Fruit fly (Drosophila melanogaster) whole organism, embryonic: ENCODE results near the gene PRL-1.

Experiments used
- B-H1 ChIP-seq: fragments of 200-800 bp; sonication (Bioruptor generic); IDR thresholded peaks from 3 replicates; pipeline ENCODE4 v1.3.6; 2022; ENCODE audit warnings: missing biosample characterization, missing genetic modification characterization
- Bgb ChIP-seq: fragments of 200-800 bp; sonication (Bioruptor generic); IDR thresholded peaks from 2 replicates; pipeline ENCODE4 v1.3.6; 2022; ENCODE audit warnings: missing biosample characterization, missing genetic modification characterization; ENCODE audit not compliant: partially characterized antibody
- CG10274 ChIP-seq: fragments of 200-800 bp; sonication (Bioruptor generic); optimal IDR thresholded peaks from 3 replicates; lab custom pipeline; 2017; ENCODE audit warnings: missing biosample characterization, mild to moderate bottlenecking, missing genetic modification characterization
- CG10565 ChIP-seq: fragments of 200-800 bp; sonication (Bioruptor generic); optimal IDR thresholded peaks from 3 replicates; lab custom pipeline; 2016; ENCODE audit warnings: missing biosample characterization, mild to moderate bottlenecking, missing genetic modification characterization
- CG12659 ChIP-seq: fragments of 200-800 bp; sonication (Bioruptor generic); optimal IDR thresholded peaks from 3 replicates; lab custom pipeline; 2017; ENCODE audit warnings: mild to moderate bottlenecking, missing biosample characterization, missing genetic modification reagents, missing genetic modification characterization
- CG13296 ChIP-seq: fragments of 200-800 bp; sonication (Bioruptor generic); optimal IDR thresholded peaks from 3 replicates; lab custom pipeline; 2018; ENCODE audit warnings: missing biosample characterization, mild to moderate bottlenecking, missing genetic modification characterization
- CG14050 ChIP-seq: fragments of 200-800 bp; sonication (Bioruptor generic); IDR thresholded peaks from 3 replicates; pipeline ENCODE4 v1.3.6; 2022; ENCODE audit warnings: missing biosample characterization, missing genetic modification characterization
- CG15479 ChIP-seq: fragments of 200-800 bp; sonication (Bioruptor generic); optimal IDR thresholded peaks from 3 replicates; lab custom pipeline; 2019; ENCODE audit warnings: missing biosample characterization, mild to moderate bottlenecking, missing genetic modification characterization, moderate library complexity
- CG18476 ChIP-seq: fragments of 200-800 bp; sonication (Bioruptor generic); optimal IDR thresholded peaks from 2 replicates; lab custom pipeline; 2016; ENCODE audit warnings: missing biosample characterization, mild to moderate bottlenecking, missing genetic modification characterization
- CG3163 ChIP-seq: fragments of 200-800 bp; sonication (Bioruptor generic); optimal IDR thresholded peaks from 3 replicates; lab custom pipeline; 2016; ENCODE audit warnings: missing biosample characterization, missing genetic modification characterization
- CG4854 ChIP-seq: fragments of 200-800 bp; sonication (Bioruptor generic); optimal IDR thresholded peaks from 2 replicates; lab custom pipeline; 2016; ENCODE audit warnings: missing biosample characterization, missing genetic modification characterization, inconsistent platforms
- CG7556 ChIP-seq: fragments of 200-800 bp; sonication (Bioruptor generic); optimal IDR thresholded peaks from 2 replicates; lab custom pipeline; 2017; ENCODE audit warnings: missing biosample characterization, mild to moderate bottlenecking, missing genetic modification characterization
- CG8478 ChIP-seq: fragments of >200 bp; optimal IDR thresholded peaks from 2 replicates; lab custom pipeline; 2018
- CG9727 ChIP-seq: fragments of 200-800 bp; sonication (Bioruptor generic); optimal IDR thresholded peaks from 3 replicates; lab custom pipeline; 2017; ENCODE audit warnings: missing biosample characterization, mild to moderate bottlenecking, missing genetic modification characterization
- CTCF ChIP-seq: fragments of 200-800 bp; sonication (Bioruptor generic); optimal IDR thresholded peaks from 2 replicates; lab custom pipeline; 2017; ENCODE audit warnings: missing biosample characterization, mild to moderate bottlenecking, missing genetic modification characterization, moderate library complexity
- D19B ChIP-seq: fragments of 200-800 bp; sonication (Bioruptor generic); optimal IDR thresholded peaks from 2 replicates; lab custom pipeline; 2017; ENCODE audit warnings: missing biosample characterization, mild to moderate bottlenecking, missing genetic modification characterization
- Dp ChIP-seq: fragments of 200-800 bp; sonication (Bioruptor generic); optimal IDR thresholded peaks from 2 replicates; lab custom pipeline; 2018; ENCODE audit warnings: missing biosample characterization, mild to moderate bottlenecking, missing genetic modification characterization, moderate library complexity
- Elba2 ChIP-seq: fragments of 200-800 bp; sonication (Bioruptor generic); optimal IDR thresholded peaks from 3 replicates; lab custom pipeline; 2016; ENCODE audit warnings: missing biosample characterization, missing genetic modification characterization
- Ets97D ChIP-seq: fragments of 200-800 bp; sonication (Bioruptor generic); optimal IDR thresholded peaks from 3 replicates; lab custom pipeline; 2016; ENCODE audit warnings: missing biosample characterization, missing genetic modification characterization
- Hey ChIP-seq: fragments of 200-800 bp; sonication (Bioruptor generic); optimal IDR thresholded peaks from 3 replicates; lab custom pipeline; 2018; ENCODE audit warnings: missing biosample characterization, mild to moderate bottlenecking, missing genetic modification characterization
- Hmr ChIP-seq: fragments of 200-800 bp; sonication (Bioruptor generic); optimal IDR thresholded peaks from 3 replicates; lab custom pipeline; 2017; ENCODE audit warnings: mild to moderate bottlenecking, missing biosample characterization, missing genetic modification reagents, missing genetic modification characterization
- Kr ChIP-seq: fragments of 200-800 bp; sonication (Bioruptor generic); optimal IDR thresholded peaks from 2 replicates; lab custom pipeline; 2017; ENCODE audit warnings: missing biosample characterization, mild to moderate bottlenecking, missing genetic modification characterization
- MBD-R2 ChIP-seq: fragments of 200-800 bp; sonication (Bioruptor generic); IDR thresholded peaks from 2 replicates; pipeline ENCODE4 v1.3.6; 2022; ENCODE audit warnings: missing biosample characterization, missing genetic modification characterization
- Mad ChIP-seq: fragments of 200-800 bp; sonication (Bioruptor generic); optimal IDR thresholded peaks from 2 replicates; lab custom pipeline; 2016; ENCODE audit warnings: missing biosample characterization, missing genetic modification characterization
- Oli ChIP-seq: fragments of 200-800 bp; sonication (Bioruptor generic); optimal IDR thresholded peaks from 2 replicates; lab custom pipeline; 2018; ENCODE audit warnings: missing biosample characterization, mild to moderate bottlenecking, missing genetic modification characterization, moderate library complexity
- Opbp ChIP-seq: fragments of 200-800 bp; sonication (Bioruptor generic); IDR thresholded peaks from 3 replicates; pipeline ENCODE4 v1.3.6; 2022; ENCODE audit warnings: missing biosample characterization, missing genetic modification characterization; ENCODE audit not compliant: partially characterized antibody
- Sox102F ChIP-seq: fragments of 200-800 bp; sonication (Bioruptor generic); optimal IDR thresholded peaks from 2 replicates; lab custom pipeline; 2018; ENCODE audit warnings: missing biosample characterization, mild to moderate bottlenecking, missing genetic modification characterization, moderate library complexity
- Spps ChIP-seq: fragments of 200-800 bp; sonication (Bioruptor generic); optimal IDR thresholded peaks from 2 replicates; lab custom pipeline; 2018; ENCODE audit warnings: missing biosample characterization, mild to moderate bottlenecking, missing genetic modification characterization
- Tbp ChIP-seq: fragments of >200 bp; optimal IDR thresholded peaks from 2 replicates; lab custom pipeline; 2018; ENCODE audit warnings: missing biosample characterization, missing genetic modification characterization
- Usf ChIP-seq: fragments of 200-800 bp; sonication (Bioruptor generic); optimal IDR thresholded peaks from 2 replicates; lab custom pipeline; 2017; ENCODE audit warnings: missing genotype, missing biosample characterization, missing genetic modification characterization
- Xrp1 ChIP-seq: fragments of 200-800 bp; sonication (Bioruptor generic); IDR thresholded peaks from 2 replicates; pipeline ENCODE4 v1.3.6; 2022; ENCODE audit warnings: missing biosample characterization, missing genetic modification characterization
- abd-A ChIP-seq: fragments of 200-800 bp; sonication (Bioruptor generic); optimal IDR thresholded peaks from 3 replicates; lab custom pipeline; 2019; ENCODE audit warnings: missing biosample characterization, mild to moderate bottlenecking, missing genetic modification characterization, moderate library complexity
- ac ChIP-seq: fragments of 200-800 bp; sonication (Bioruptor generic); optimal IDR thresholded peaks from 3 replicates; lab custom pipeline; 2017; ENCODE audit warnings: missing biosample characterization, mild to moderate bottlenecking, missing genetic modification characterization
- chm ChIP-seq: fragments of 200-800 bp; sonication (Bioruptor generic); IDR thresholded peaks from 2 replicates; pipeline ENCODE4 v1.3.6; 2022; ENCODE audit warnings: missing biosample characterization, missing genetic modification characterization
- corto ChIP-seq: fragments of 200-800 bp; sonication (Bioruptor generic); optimal IDR thresholded peaks from 2 replicates; lab custom pipeline; 2016; ENCODE audit warnings: missing biosample characterization, mild to moderate bottlenecking, missing genetic modification characterization, moderate library complexity
- fd3F ChIP-seq: fragments of 200-800 bp; sonication (Bioruptor generic); optimal IDR thresholded peaks from 2 replicates; lab custom pipeline; 2018; ENCODE audit warnings: missing biosample characterization, mild to moderate bottlenecking, missing genetic modification characterization, moderate library complexity
- gcm ChIP-seq: fragments of 200-800 bp; sonication (Bioruptor generic); optimal IDR thresholded peaks from 2 replicates; lab custom pipeline; 2019; ENCODE audit warnings: missing biosample characterization, mild to moderate bottlenecking, missing genetic modification characterization, moderate library complexity
- hbn ChIP-seq: fragments of 200-800 bp; sonication (Bioruptor generic); IDR thresholded peaks from 2 replicates; pipeline ENCODE4 v1.3.6; 2022; ENCODE audit warnings: missing biosample characterization, missing genetic modification characterization; ENCODE audit not compliant: partially characterized antibody
- insv ChIP-seq, 2 experiments: fragments of 200-800 bp; sonication (Bioruptor generic); optimal IDR thresholded peaks; 3 replicates each; lab custom pipeline; 2016 to 2018; ENCODE audit warnings: missing biosample characterization in 2 of 2, missing genetic modification characterization in 2 of 2
- jing ChIP-seq: fragments of 200-800 bp; sonication (Bioruptor generic); optimal IDR thresholded peaks from 2 replicates; lab custom pipeline; 2018; ENCODE audit warnings: missing biosample characterization, mild to moderate bottlenecking, missing genetic modification characterization
- jumu ChIP-seq: fragments of 200-800 bp; sonication (Bioruptor generic); optimal IDR thresholded peaks from 3 replicates; lab custom pipeline; 2016; ENCODE audit warnings: missing biosample characterization, missing genetic modification characterization
- lab ChIP-seq: fragments of 200-800 bp; sonication (Bioruptor generic); optimal IDR thresholded peaks from 3 replicates; lab custom pipeline; 2017; ENCODE audit warnings: missing biosample characterization, missing genetic modification characterization, mild to moderate bottlenecking, moderate library complexity, missing genetic modification reagents
- lilli ChIP-seq: fragments of 200-800 bp; sonication (Bioruptor generic); optimal IDR thresholded peaks from 3 replicates; lab custom pipeline; 2016; ENCODE audit warnings: missing biosample characterization, missing genetic modification characterization
- oc ChIP-seq: fragments of 200-800 bp; sonication (Bioruptor generic); optimal IDR thresholded peaks from 2 replicates; lab custom pipeline; 2018; ENCODE audit warnings: missing biosample characterization, mild to moderate bottlenecking, missing genetic modification characterization, moderate library complexity
- phol ChIP-seq: fragments of 200-800 bp; sonication (Bioruptor generic); optimal IDR thresholded peaks from 3 replicates; lab custom pipeline; 2018; ENCODE audit warnings: missing biosample characterization, mild to moderate bottlenecking, missing genetic modification characterization, moderate library complexity
- pum ChIP-seq: fragments of 200-800 bp; sonication (Bioruptor generic); optimal IDR thresholded peaks from 2 replicates; lab custom pipeline; 2016; ENCODE audit warnings: missing biosample characterization, missing genetic modification characterization
- pzg ChIP-seq: fragments of 200-800 bp; sonication (Bioruptor generic); optimal IDR thresholded peaks from 3 replicates; lab custom pipeline; 2018; ENCODE audit warnings: missing biosample characterization, mild to moderate bottlenecking, missing genetic modification characterization, moderate library complexity
- ranshi ChIP-seq: fragments of 200-800 bp; sonication (Bioruptor generic); IDR thresholded peaks from 2 replicates; pipeline ENCODE4 v1.3.6; 2022; ENCODE audit warnings: missing biosample characterization, missing genetic modification characterization
- ro ChIP-seq: fragments of 200-800 bp; sonication (Bioruptor generic); IDR thresholded peaks from 2 replicates; pipeline ENCODE4 v1.3.6; 2022; ENCODE audit warnings: missing biosample characterization, missing genetic modification characterization
- sens ChIP-seq: fragments of 200-800 bp; sonication (Bioruptor generic); peaks from one replicate; lab custom pipeline; 2016; ENCODE audit warnings: missing biosample characterization, missing genetic modification characterization
- zen ChIP-seq: fragments of 200-800 bp; sonication (Bioruptor generic); optimal IDR thresholded peaks from 3 replicates; lab custom pipeline; 2018; ENCODE audit warnings: missing biosample characterization, mild to moderate bottlenecking, missing genetic modification characterization, moderate library complexity
- zfh2 ChIP-seq: fragments of 200-800 bp; sonication (Bioruptor generic); optimal IDR thresholded peaks from 2 replicates; lab custom pipeline; 2016; ENCODE audit warnings: missing biosample characterization, missing genetic modification characterization

PRL-1 gene

DNA sequence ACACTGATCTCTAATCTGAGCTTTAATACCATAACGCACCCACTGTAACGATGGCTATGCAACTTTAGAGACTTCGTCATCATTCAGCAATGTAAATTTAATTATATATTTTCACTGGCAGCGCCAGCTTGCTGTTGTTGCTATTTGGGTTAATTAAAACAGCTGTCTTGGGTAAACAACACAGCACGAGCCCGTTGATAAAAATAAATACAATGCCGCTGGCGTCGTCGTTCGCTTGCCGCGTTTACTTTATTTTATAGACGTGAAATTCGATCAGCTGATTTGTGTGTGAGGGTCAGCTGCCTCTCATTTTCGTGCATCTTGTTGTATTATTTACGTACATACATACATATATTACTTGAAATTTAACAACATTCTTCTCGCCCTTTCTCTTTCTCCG lies 15.3 kb upstream of the PRL-1 start (continued):
- no peak for TF ChIP-seq Usf (GFP tag; lab: Kevin White, UChicago)
- peak; percentile 71 for TF ChIP-seq Hmr (GFP tag; lab: Kevin White, UChicago)
- no peak; the same call in 2 of the 3 replicates for TF ChIP-seq B-H1
- no peak for TF ChIP-seq pum (GFP tag; lab: Kevin White, UChicago)
- no peak for TF ChIP-seq MBD-R2
- no peak for TF ChIP-seq Ets97D
- TF ChIP-seq corto = no peak
- no peak for TF ChIP-seq CG18476 (GFP tag; lab: Kevin White, UChicago)
- TF ChIP-seq ranshi (GFP tag; lab: Robert Waterston, UW) = no peak; the same call in 1 of the 2 replicates
- no peak for TF ChIP-seq Bgb (GFP tag; lab: Robert Waterston, UW)
- TF ChIP-seq CG13296 (GFP tag; lab: Kevin White, UChicago) = peak; percentile 71
- no peak for TF ChIP-seq D19B (GFP tag; lab: Kevin White, UChicago)
- no peak for TF ChIP-seq CG3163 (GFP tag; lab: Kevin White, UChicago)
- no peak for TF ChIP-seq CTCF (GFP tag; lab: Kevin White, UChicago)
- TF ChIP-seq CG10565 (GFP tag; lab: Kevin White, UChicago) = no peak
- TF ChIP-seq jing (GFP tag; lab: Kevin White, UChicago) = no peak
- TF ChIP-seq Mad (GFP tag; lab: Kevin White, UChicago) = no peak
- TF ChIP-seq ac = peak; percentile 19
- peak in 1 of 2 experiments; percentile 10 for TF ChIP-seq insv (GFP tag; optimal IDR thresholded peaks at IDR 0.05; lab: Kevin White, UChicago)
- TF ChIP-seq zen (tag; lab: Kevin White, UChicago) = no peak
- TF ChIP-seq hbn (GFP tag; lab: Robert Waterston, UW) = no peak
- no peak for TF ChIP-seq gcm
- no peak for TF ChIP-seq oc (tag; lab: Kevin White, UChicago)
- TF ChIP-seq Dp (GFP tag; lab: Kevin White, UChicago) = no peak
- TF ChIP-seq Opbp (GFP tag; lab: Robert Waterston, UW) = no peak
- TF ChIP-seq CG4854 (GFP tag; lab: Kevin White, UChicago) = no peak
- peak; percentile 22 for TF ChIP-seq CG7556 (GFP tag; lab: Kevin White, UChicago)
- TF ChIP-seq lilli (GFP tag; lab: Kevin White, UChicago) = no peak
- TF ChIP-seq Sox102F (GFP tag; lab: Kevin White, UChicago) = no peak
- no peak for TF ChIP-seq zfh2 (GFP tag; lab: Kevin White, UChicago)
- no peak for TF ChIP-seq Hey (tag; lab: Kevin White, UChicago)
- TF ChIP-seq phol (tag; lab: Kevin White, UChicago) = no peak
- TF ChIP-seq CG10274 (GFP tag; lab: Kevin White, UChicago) = no peak
- TF ChIP-seq Kr = no peak
- TF ChIP-seq fd3F (GFP tag; lab: Kevin White, UChicago) = no peak
- peak; percentile 26 for TF ChIP-seq CG9727 (GFP tag; lab: Kevin White, UChicago)
- peak; percentile 51 for TF ChIP-seq abd-A (tag; lab: Kevin White, UChicago)
- no peak for TF ChIP-seq Elba2 (GFP tag; lab: Kevin White, UChicago)
- TF ChIP-seq CG15479 = no peak
- no peak for TF ChIP-seq ro (GFP tag; lab: Robert Waterston, UW)
- no peak for TF ChIP-seq pzg (GFP tag; lab: Kevin White, UChicago)
- no peak for TF ChIP-seq Xrp1 (GFP tag; lab: Robert Waterston, UW)
- TF ChIP-seq jumu (GFP tag; lab: Kevin White, UChicago) = no peak
- TF ChIP-seq chm (GFP tag; lab: Robert Waterston, UW) = peak; percentile 39; the same call in 1 of the 2 replicates
- TF ChIP-seq lab (GFP tag; lab: Kevin White, UChicago) = peak; percentile 80
- no peak for TF ChIP-seq CG8478 (lab: Kevin White, UChicago)
- TF ChIP-seq Tbp (GFP tag; lab: Kevin White, UChicago) = no peak
- no peak for TF ChIP-seq Spps
- TF ChIP-seq CG14050 (GFP tag; lab: Robert Waterston, UW) = no peak
- no peak for TF ChIP-seq Oli (tag; lab: Kevin White, UChicago)
- peak; percentile 59 for TF ChIP-seq sens
- peak; percentile 9 for TF ChIP-seq CG12659 (GFP tag; lab: Kevin White, UChicago)
